Fruit fly (Drosophila melanogaster): ENCODE data around the gene Zir.

dm6 chr2L:143088-143487 is 48.5 kb downstream of the Zir start, which contains the start of the genes CG31974 and CG11454:
- TF ChIP-seq CG31627 (GFP tag; optimal IDR thresholded peaks at IDR 0.05) (no peak), Eip75B (GFP tag; optimal IDR thresholded peaks at IDR 0.05) (no peak), CG9139 (GFP tag; optimal IDR thresholded peaks at IDR 0.05) (no peak), CG6854 (GFP tag; optimal IDR thresholded peaks at IDR 0.05) (no peak), CG1621 (tag; optimal IDR thresholded peaks at IDR 0.05) (peak; percentile 83), CG4318 (GFP tag; optimal IDR thresholded peaks at IDR 0.05) (no peak), Met (GFP tag; optimal IDR thresholded peaks at IDR 0.05) (no peak), spab (GFP tag; optimal IDR thresholded peaks at IDR 0.05) (no peak), CG16779 (tag; optimal IDR thresholded peaks at IDR 0.05) (no peak), pdm3 (GFP tag; optimal IDR thresholded peaks at IDR 0.05) (no peak)

Data from whole organism, prepupa.